Worm (Caenorhabditis elegans) whole organism, young adult: ENCODE data around the gene C43H6.4.

Source experiments
- K12H6.12 ChIP-seq: fragments of 200-800 bp; sonication (Bioruptor generic); optimal IDR thresholded peaks from 2 replicates; lab custom pipeline; 2018; ENCODE audit warnings: mild to moderate bottlenecking, missing genetic modification characterization, missing compliant biosample characterization
- cebp-1 ChIP-seq, 2 experiments: fragments of 200-800 bp in 1 of 2; sonication (Bioruptor generic) in 1 of 2; sonication (generic microtip) in 1 of 2; IDR thresholded peaks in 1 of 2; optimal IDR thresholded peaks in 1 of 2; 2 replicates each; pipeline versions ENCODE4 v1.3.6 to Lab custom; 2017 to 2022; ENCODE audit warnings: missing compliant biosample characterization in 2 of 2, missing genetic modification characterization in 2 of 2, mild to moderate bottlenecking in 1 of 2, missing genetic modification reagents in 1 of 2, moderate library complexity in 1 of 2
- dpff-1 ChIP-seq: sonication (generic microtip); optimal IDR thresholded peaks from 2 replicates; lab custom pipeline; 2017; ENCODE audit warnings: mild to moderate bottlenecking, missing genetic modification characterization, missing compliant biosample characterization
- egl-44 ChIP-seq: fragments of 200-800 bp; sonication (Bioruptor generic); IDR thresholded peaks from 2 replicates; pipeline ENCODE4 v1.3.6; 2022; ENCODE audit warnings: missing genetic modification reagents, missing genetic modification characterization, missing compliant biosample characterization
- ztf-26 ChIP-seq: sonication (generic microtip); optimal IDR thresholded peaks from 2 replicates; lab custom pipeline; 2017; ENCODE audit warnings: missing genetic modification characterization, missing compliant biosample characterization

Gene C43H6.4

ce11 chrX:2454914-2455313, 51.1 kb downstream of the C43H6.4 start:
- TF ChIP-seq ztf-26 (tag; lab: Kevin White, UChicago), result no peak
- TF ChIP-seq cebp-1 (GFP tag; IDR thresholded peaks at IDR 0.05; lab: Robert Waterston, UW), result no peak
- peak; percentile 10 for TF ChIP-seq cebp-1 (tag; optimal IDR thresholded peaks at IDR 0.05; lab: Kevin White, UChicago)

ce11 chrX:2456141-2456540, 52.3 kb downstream of the C43H6.4 start:
- TF ChIP-seq K12H6.12 (tag; lab: Kevin White, UChicago), result peak; percentile 0
- TF ChIP-seq egl-44, result no peak
- TF ChIP-seq dpff-1 (tag; lab: Kevin White, UChicago), result no peak
